Fruit fly (Drosophila melanogaster): ENCODE measurements around the gene hook.

hook gene

dm6 chr2L:18987078-18987895, 46.0 kb downstream of the hook start, which contains the start of the genes Swip-1 and EMC5:
Gene Swip-1, minus strand, starts transcription at chr2L:18987280.
Gene EMC5, plus strand, starts transcription at chr2L:18987707.
- TF ChIP-seq Mnt (GFP tag; optimal IDR thresholded peaks at IDR 0.05): peak; percentile 22
- TF ChIP-seq cnc (optimal IDR thresholded peaks at IDR 0.05): no peak
- TF ChIP-seq ovo (GFP tag; optimal IDR thresholded peaks at IDR 0.05): peak; percentile 36
- TF ChIP-seq toe (GFP tag; optimal IDR thresholded peaks at IDR 0.05): peak; percentile 48
- TF ChIP-seq Hr96 (GFP tag; optimal IDR thresholded peaks at IDR 0.05): no peak
- peak; percentile 8 for TF ChIP-seq CG1620 (GFP tag; optimal IDR thresholded peaks at IDR 0.05)
- TF ChIP-seq Clk (GFP tag; optimal IDR thresholded peaks at IDR 0.05): no peak
- TF ChIP-seq CG33017 (tag; optimal IDR thresholded peaks at IDR 0.05): peak; percentile 29
- TF ChIP-seq kay (GFP tag; ENCODE audit: borderline replicate concordance): no peak
- TF ChIP-seq Crg-1 (GFP tag; optimal IDR thresholded peaks at IDR 0.05): no peak
- TF ChIP-seq CG7045 (GFP tag; optimal IDR thresholded peaks at IDR 0.05): peak; percentile 2
- TF ChIP-seq CG11617 (GFP tag; optimal IDR thresholded peaks at IDR 0.05): peak; percentile 65
- no peak for TF ChIP-seq CG12768 (GFP tag; optimal IDR thresholded peaks at IDR 0.05)
- peak; percentile 29 for TF ChIP-seq bab1 (GFP tag; optimal IDR thresholded peaks at IDR 0.05)
- TF ChIP-seq CG7101 (tag; optimal IDR thresholded peaks at IDR 0.05): peak; percentile 74
- TF ChIP-seq CG5204 (GFP tag; optimal IDR thresholded peaks at IDR 0.05): no peak
- no peak for TF ChIP-seq cic (GFP tag; optimal IDR thresholded peaks at IDR 0.05)
- peak; percentile 92 for TF ChIP-seq CG14711 (tag; optimal IDR thresholded peaks at IDR 0.05)
- TF ChIP-seq tj (GFP tag; optimal IDR thresholded peaks at IDR 0.05): peak; percentile 57
- peak; percentile 26 for TF ChIP-seq pad (GFP tag; optimal IDR thresholded peaks at IDR 0.05)

- TF ChIP-seq tj (GFP tag; optimal IDR thresholded peaks at IDR 0.05) (no peak), bab1 (GFP tag; optimal IDR thresholded peaks at IDR 0.05) (no peak), Mnt (GFP tag; optimal IDR thresholded peaks at IDR 0.05) (no peak), toe (GFP tag; optimal IDR thresholded peaks at IDR 0.05) (no peak), ovo (GFP tag; optimal IDR thresholded peaks at IDR 0.05) (no peak), CG11617 (GFP tag; optimal IDR thresholded peaks at IDR 0.05) (no peak), pad (GFP tag; optimal IDR thresholded peaks at IDR 0.05) (no peak), Crg-1 (GFP tag; optimal IDR thresholded peaks at IDR 0.05) (no peak), CG14711 (tag; optimal IDR thresholded peaks at IDR 0.05) (no peak), cnc (optimal IDR thresholded peaks at IDR 0.05) (no peak), CG1620 (GFP tag; optimal IDR thresholded peaks at IDR 0.05) (no peak), Hr96 (GFP tag; optimal IDR thresholded peaks at IDR 0.05) (no peak), Clk (GFP tag; optimal IDR thresholded peaks at IDR 0.05) (no peak), CG7101 (tag; optimal IDR thresholded peaks at IDR 0.05) (no peak), CG33017 (tag; optimal IDR thresholded peaks at IDR 0.05) (no peak), CG5204 (GFP tag; optimal IDR thresholded peaks at IDR 0.05) (no peak), cic (GFP tag; optimal IDR thresholded peaks at IDR 0.05) (no peak)
Observed at dm6 chr2L:18986125-18986498, 47.2 kb downstream of the hook start.

DNA sequence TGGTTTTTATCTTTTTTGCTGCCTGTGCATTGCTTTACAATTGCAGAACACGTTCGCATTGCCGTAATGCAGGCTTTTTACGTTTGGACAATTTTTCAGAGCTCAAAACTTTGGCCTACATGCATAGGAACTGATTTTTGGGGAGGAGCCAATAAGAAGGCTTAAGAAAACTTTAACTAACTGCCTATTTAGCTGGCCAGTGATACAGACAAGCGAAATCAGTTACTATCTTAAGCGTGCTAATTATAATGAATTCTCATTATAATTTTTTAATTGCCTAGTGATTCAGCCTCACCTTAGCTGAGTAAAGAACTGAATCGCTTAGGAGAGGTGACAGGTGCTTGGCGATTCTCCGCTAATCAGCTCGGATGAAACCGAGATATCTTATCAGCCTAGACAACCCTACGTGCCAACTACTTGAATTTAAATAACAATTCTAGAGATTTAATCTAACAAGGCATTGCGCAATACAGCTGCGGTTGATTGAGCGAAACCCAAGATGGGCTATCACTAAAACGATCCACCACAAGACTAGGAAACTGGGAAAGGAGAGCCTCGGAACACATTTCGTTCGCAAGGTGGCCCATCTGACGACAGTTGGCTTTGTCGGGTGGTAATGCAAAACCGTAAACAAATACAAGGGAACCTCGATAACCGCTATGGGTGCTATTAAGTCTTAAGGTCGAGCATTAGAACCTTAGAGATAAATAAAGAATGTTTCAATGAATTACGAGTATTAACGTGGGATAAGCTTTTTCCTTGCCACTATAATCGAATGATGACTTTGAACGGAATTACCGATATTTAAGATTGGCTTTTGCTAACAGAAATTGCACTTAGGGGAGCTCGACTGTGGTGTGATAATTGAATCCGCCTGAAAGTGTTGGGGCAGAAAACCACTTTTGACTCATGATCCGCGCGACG, 47.8 kb downstream of the hook start:
- TF ChIP-seq ovo (GFP tag; optimal IDR thresholded peaks at IDR 0.05): no peak
- peak; percentile 66 for TF ChIP-seq CG33017 (tag; optimal IDR thresholded peaks at IDR 0.05)
- peak; percentile 53 for TF ChIP-seq CG7045 (GFP tag; optimal IDR thresholded peaks at IDR 0.05)
- peak; percentile 29 for TF ChIP-seq CG14711 (tag; optimal IDR thresholded peaks at IDR 0.05)
- peak; percentile 32 for TF ChIP-seq cic (GFP tag; optimal IDR thresholded peaks at IDR 0.05)
- TF ChIP-seq kay (GFP tag; ENCODE audit: borderline replicate concordance): peak; percentile 91
- no peak for TF ChIP-seq CG1620 (GFP tag; optimal IDR thresholded peaks at IDR 0.05)
- peak; percentile 25 for TF ChIP-seq CG12768 (GFP tag; optimal IDR thresholded peaks at IDR 0.05)
- TF ChIP-seq CG7101 (tag; optimal IDR thresholded peaks at IDR 0.05): peak; percentile 56
- TF ChIP-seq tj (GFP tag; optimal IDR thresholded peaks at IDR 0.05): peak; percentile 10
- TF ChIP-seq cnc (optimal IDR thresholded peaks at IDR 0.05): no peak
- no peak for TF ChIP-seq Crg-1 (GFP tag; optimal IDR thresholded peaks at IDR 0.05)
- TF ChIP-seq CG5204 (GFP tag; optimal IDR thresholded peaks at IDR 0.05): no peak
- no peak for TF ChIP-seq pad (GFP tag; optimal IDR thresholded peaks at IDR 0.05)
- peak; percentile 6 for TF ChIP-seq Mnt (GFP tag; optimal IDR thresholded peaks at IDR 0.05)
- no peak for TF ChIP-seq Clk (GFP tag; optimal IDR thresholded peaks at IDR 0.05)
- peak; percentile 54 for TF ChIP-seq Hr96 (GFP tag; optimal IDR thresholded peaks at IDR 0.05)
- peak; percentile 20 for TF ChIP-seq bab1 (GFP tag; optimal IDR thresholded peaks at IDR 0.05)
- no peak for TF ChIP-seq toe (GFP tag; optimal IDR thresholded peaks at IDR 0.05)
- peak; percentile 21 for TF ChIP-seq CG11617 (GFP tag; optimal IDR thresholded peaks at IDR 0.05)

- TF ChIP-seq bab1 (GFP tag; optimal IDR thresholded peaks at IDR 0.05): no peak
- TF ChIP-seq CG14711 (tag; optimal IDR thresholded peaks at IDR 0.05): no peak
- no peak for TF ChIP-seq Crg-1 (GFP tag; optimal IDR thresholded peaks at IDR 0.05)
- TF ChIP-seq Clk (GFP tag; optimal IDR thresholded peaks at IDR 0.05): no peak
- peak; percentile 5 for TF ChIP-seq CG33017 (tag; optimal IDR thresholded peaks at IDR 0.05)
- no peak for TF ChIP-seq ovo (GFP tag; optimal IDR thresholded peaks at IDR 0.05)
- peak; percentile 51 for TF ChIP-seq tj (GFP tag; optimal IDR thresholded peaks at IDR 0.05)
- TF ChIP-seq cic (GFP tag; optimal IDR thresholded peaks at IDR 0.05): peak; percentile 15
- no peak for TF ChIP-seq toe (GFP tag; optimal IDR thresholded peaks at IDR 0.05)
- TF ChIP-seq Mnt (GFP tag; optimal IDR thresholded peaks at IDR 0.05): no peak
- TF ChIP-seq Hr96 (GFP tag; optimal IDR thresholded peaks at IDR 0.05): no peak
- no peak for TF ChIP-seq CG5204 (GFP tag; optimal IDR thresholded peaks at IDR 0.05)
Observed at dm6 chr2L:18984158-18984557, 49.1 kb downstream of the hook start.
